Fruit fly (Drosophila melanogaster): ENCODE measurements around the gene Eig71Eh.

Eig71Eh gene

DNA sequence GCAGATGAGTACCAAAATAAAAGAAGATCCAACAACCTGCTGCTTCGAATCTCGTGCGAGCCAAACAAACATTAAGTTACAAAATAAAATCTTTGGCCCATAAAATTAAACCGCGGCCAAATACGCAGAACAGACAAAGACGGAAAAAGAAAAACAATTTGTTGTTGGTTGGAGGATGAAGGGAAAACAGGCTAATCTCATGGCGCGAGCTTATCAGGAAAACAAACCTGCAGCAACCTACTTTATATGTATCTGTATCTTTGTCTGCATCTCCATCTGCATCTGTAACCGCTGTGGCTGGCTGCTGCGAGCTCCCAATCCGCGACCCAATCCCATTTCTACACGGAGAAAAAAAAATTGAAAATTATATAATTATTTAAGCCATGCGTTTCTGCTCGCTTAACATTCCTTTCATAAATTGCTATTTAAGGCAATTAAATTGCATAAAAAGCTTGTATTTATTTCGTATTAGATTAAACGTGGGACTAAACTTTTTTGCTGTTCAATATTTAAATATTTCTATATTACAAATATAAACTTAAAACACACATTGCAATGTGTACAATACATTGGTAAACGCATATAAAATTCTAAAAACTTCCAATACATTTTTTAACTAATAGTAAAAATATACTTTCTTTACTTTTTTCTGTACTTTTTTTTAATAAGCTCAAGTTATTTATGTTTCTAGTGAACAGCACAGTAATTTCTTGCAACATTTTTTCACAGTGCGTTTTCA is 33.7 kb upstream of the Eig71Eh start (continued):
- TF ChIP-seq CG18619 (GFP tag; optimal IDR thresholded peaks at IDR 0.05) (peak; percentile 38), sens-2 (GFP tag; IDR thresholded peaks at IDR 0.05) (no peak), pita (GFP tag; optimal IDR thresholded peaks at IDR 0.05) (no peak), HLHmδ (GFP tag; optimal IDR thresholded peaks at IDR 0.05) (no peak), stc (GFP tag; IDR thresholded peaks at IDR 0.05) (no peak), CG8478 (optimal IDR thresholded peaks at IDR 0.05) (no peak), Elba2 (GFP tag; optimal IDR thresholded peaks at IDR 0.05) (no peak), bab2 (GFP tag; optimal IDR thresholded peaks at IDR 0.05) (no peak), tx (GFP tag; optimal IDR thresholded peaks at IDR 0.05) (no peak), CG18262 (tag; optimal IDR thresholded peaks at IDR 0.05) (peak; percentile 81), CG11695 (GFP tag; IDR thresholded peaks at IDR 0.05) (no peak), CG4617 (GFP tag; optimal IDR thresholded peaks at IDR 0.05; ENCODE audit: borderline replicate concordance) (no peak), lmd (GFP tag; IDR thresholded peaks at IDR 0.05) (no peak; the same call in 1 of the 2 replicates), CG2116 (GFP tag; optimal IDR thresholded peaks at IDR 0.05) (peak; percentile 11), rib (GFP tag; IDR thresholded peaks at IDR 0.05) (no peak), Chrac-16 (GFP tag; optimal IDR thresholded peaks at IDR 0.05) (peak; percentile 23), Dll (GFP tag; IDR thresholded peaks at IDR 0.05; ENCODE audit: partially characterized antibody) (no peak), Fer2 (tag; optimal IDR thresholded peaks at IDR 0.05) (no peak), sisA (GFP tag; IDR thresholded peaks at IDR 0.05) (no peak), CG17328 (GFP tag; IDR thresholded peaks at IDR 0.05) (0 out of 2 replicates have a peak, but pooled peaks have one; percentile 12), cad (GFP tag; optimal IDR thresholded peaks at IDR 0.05) (no peak), CG12744 (GFP tag; optimal IDR thresholded peaks at IDR 0.05) (no peak), fd102C (GFP tag; optimal IDR thresholded peaks at IDR 0.05) (no peak), CG3847 (GFP tag; IDR thresholded peaks at IDR 0.05) (no peak), gce (GFP tag; IDR thresholded peaks at IDR 0.05) (no peak), al (GFP tag; IDR thresholded peaks at IDR 0.05) (no peak), CG8089 (GFP tag; optimal IDR thresholded peaks at IDR 0.05) (no peak), sim (GFP tag; IDR thresholded peaks at IDR 0.05) (no peak), CG14710 (tag; optimal IDR thresholded peaks at IDR 0.05) (peak; percentile 72), wdn (GFP tag; IDR thresholded peaks at IDR 0.05) (no peak), Eip74EF (GFP tag; optimal IDR thresholded peaks at IDR 0.05) (peak in 1 of 2 experiments; percentile 29), trh (GFP tag; optimal IDR thresholded peaks at IDR 0.05) (peak; percentile 21), ap (GFP tag; IDR thresholded peaks at IDR 0.05) (no peak), ttk (GFP tag; IDR thresholded peaks at IDR 0.05) (0 out of 2 replicates have a peak, but pooled peaks have one; percentile 15), ewg (GFP tag; optimal IDR thresholded peaks at IDR 0.05) (peak; percentile 19), HmgZ (tag; optimal IDR thresholded peaks at IDR 0.05) (no peak), CG15011 (GFP tag; optimal IDR thresholded peaks at IDR 0.05) (no peak), Six4 (GFP tag; optimal IDR thresholded peaks at IDR 0.05) (peak; percentile 3), run (tag; optimal IDR thresholded peaks at IDR 0.05) (peak; percentile 0), Mes4 (GFP tag; optimal IDR thresholded peaks at IDR 0.05) (no peak), CG9932 (GFP tag; IDR thresholded peaks at IDR 0.05) (no peak), oc (tag; optimal IDR thresholded peaks at IDR 0.05) (no peak), Ptx1 (GFP tag; IDR thresholded peaks at IDR 0.05) (no peak), gcm2 (GFP tag; optimal IDR thresholded peaks at IDR 0.05) (no peak), eyg (GFP tag; optimal IDR thresholded peaks at IDR 0.05) (no peak), CG8290 (GFP tag; optimal IDR thresholded peaks at IDR 0.05) (no peak), CG8290 (tag; optimal IDR thresholded peaks at IDR 0.05) (no peak), ase (GFP tag; IDR thresholded peaks at IDR 0.05) (no peak), hkb (optimal IDR thresholded peaks at IDR 0.05) (no peak), hkb (GFP tag; IDR thresholded peaks at IDR 0.05) (no peak), Sin3A (optimal IDR thresholded peaks at IDR 0.05) (no peak), Side (GFP tag; optimal IDR thresholded peaks at IDR 0.05) (no peak), CG13894 (tag; optimal IDR thresholded peaks at IDR 0.05) (no peak)

Data from whole organism, embryonic.